Fruit fly (Drosophila melanogaster) whole organism, embryonic: ENCODE results near the gene RpL13.
A peak's percentile ranks its signal among the peaks of the same experiment; 100 is the strongest.

ENCODE experiments used
- B-H1 ChIP-seq: fragments of 200-800 bp; sonication (Bioruptor generic); IDR thresholded peaks from 3 replicates; pipeline ENCODE4 v1.3.6; 2022; ENCODE audit warnings: missing biosample characterization, missing genetic modification characterization
- CG10431 ChIP-seq: fragments of 200-800 bp; sonication (Bioruptor generic); optimal IDR thresholded peaks from 3 replicates; lab custom pipeline; 2018; ENCODE audit warnings: missing biosample characterization, mild to moderate bottlenecking, missing genetic modification characterization
- CG10565 ChIP-seq: fragments of 200-800 bp; sonication (Bioruptor generic); optimal IDR thresholded peaks from 3 replicates; lab custom pipeline; 2016; ENCODE audit warnings: missing biosample characterization, mild to moderate bottlenecking, missing genetic modification characterization
- CG11504 ChIP-seq: fragments of 200-800 bp; sonication (Bioruptor generic); optimal IDR thresholded peaks from 3 replicates; lab custom pipeline; 2019; ENCODE audit warnings: missing biosample characterization, mild to moderate bottlenecking, missing genetic modification characterization, moderate library complexity
- CG12299 ChIP-seq: fragments of 200-800 bp; sonication (Bioruptor generic); optimal IDR thresholded peaks from 2 replicates; lab custom pipeline; 2018; ENCODE audit warnings: missing biosample characterization, mild to moderate bottlenecking, missing genetic modification characterization
- CG12659 ChIP-seq: fragments of 200-800 bp; sonication (Bioruptor generic); optimal IDR thresholded peaks from 3 replicates; lab custom pipeline; 2017; ENCODE audit warnings: mild to moderate bottlenecking, missing biosample characterization, missing genetic modification reagents, missing genetic modification characterization
- CG12769 ChIP-seq: fragments of 200-800 bp; sonication (Bioruptor generic); optimal IDR thresholded peaks from 2 replicates; lab custom pipeline; 2019; ENCODE audit warnings: missing biosample characterization, mild to moderate bottlenecking, missing genetic modification characterization, moderate library complexity
- CG13424 ChIP-seq: fragments of 200-800 bp; sonication (Bioruptor generic); optimal IDR thresholded peaks from 2 replicates; lab custom pipeline; 2019; ENCODE audit warnings: missing biosample characterization, mild to moderate bottlenecking, missing genetic modification characterization, moderate library complexity
- CG13775 ChIP-seq: fragments of 200-800 bp; sonication (Bioruptor generic); optimal IDR thresholded peaks from 3 replicates; lab custom pipeline; 2017; ENCODE audit warnings: missing biosample characterization, mild to moderate bottlenecking, missing genetic modification characterization
- CG16779 ChIP-seq: fragments of 200-800 bp; sonication (Bioruptor generic); IDR thresholded peaks from 2 replicates; pipeline ENCODE4 v1.3.6; 2022; ENCODE audit warnings: missing biosample characterization, missing genetic modification characterization
- CG16863 ChIP-seq: fragments of 200-800 bp; sonication (Bioruptor generic); optimal IDR thresholded peaks from 3 replicates; lab custom pipeline; 2016; ENCODE audit warnings: missing biosample characterization, missing genetic modification characterization
- CG2202 ChIP-seq: fragments of 200-800 bp; sonication (Bioruptor generic); optimal IDR thresholded peaks from 2 replicates; lab custom pipeline; 2018; ENCODE audit warnings: missing biosample characterization, mild to moderate bottlenecking, missing genetic modification characterization
- CG2875 ChIP-seq: fragments of 200-800 bp; sonication (Bioruptor generic); optimal IDR thresholded peaks from 2 replicates; lab custom pipeline; 2017; ENCODE audit warnings: missing biosample characterization, mild to moderate bottlenecking, missing genetic modification characterization, missing genetic modification reagents
- CG30403 ChIP-seq: fragments of 200-800 bp; sonication (Bioruptor generic); optimal IDR thresholded peaks from 3 replicates; lab custom pipeline; 2016; ENCODE audit warnings: missing biosample characterization, missing genetic modification characterization
- CG3065 ChIP-seq: fragments of 200-800 bp; sonication (Bioruptor generic); optimal IDR thresholded peaks from 2 replicates; lab custom pipeline; 2016; ENCODE audit warnings: missing biosample characterization, missing genetic modification characterization
- CG6272 ChIP-seq: fragments of 200-800 bp; sonication (Bioruptor generic); IDR thresholded peaks from 2 replicates; pipeline ENCODE4 v1.3.6; 2022; ENCODE audit warnings: missing biosample characterization, missing genetic modification characterization
- CG6654 ChIP-seq: fragments of 200-800 bp; sonication (Bioruptor generic); optimal IDR thresholded peaks from 2 replicates; lab custom pipeline; 2017; ENCODE audit warnings: missing biosample characterization, mild to moderate bottlenecking, missing genetic modification characterization
- CG6689 ChIP-seq: fragments of 200-800 bp; sonication (Bioruptor generic); IDR thresholded peaks from 2 replicates; pipeline ENCODE4 v1.3.6; 2022; ENCODE audit warnings: missing biosample characterization, missing genetic modification characterization
- CG7987 ChIP-seq: fragments of 200-800 bp; sonication (Bioruptor generic); optimal IDR thresholded peaks from 2 replicates; lab custom pipeline; 2018; ENCODE audit warnings: missing biosample characterization, mild to moderate bottlenecking, missing genetic modification characterization, moderate library complexity
- CHES-1-like ChIP-seq: fragments of 200-800 bp; sonication (Bioruptor generic); optimal IDR thresholded peaks from 2 replicates; lab custom pipeline; 2016; ENCODE audit warnings: missing biosample characterization, missing genetic modification characterization
- CoRest ChIP-seq: fragments of 200-800 bp; sonication (Bioruptor generic); optimal IDR thresholded peaks from 3 replicates; lab custom pipeline; 2018; ENCODE audit warnings: missing biosample characterization, mild to moderate bottlenecking, missing genetic modification characterization, moderate library complexity
- Dp ChIP-seq: fragments of 200-800 bp; sonication (Bioruptor generic); optimal IDR thresholded peaks from 2 replicates; lab custom pipeline; 2018; ENCODE audit warnings: missing biosample characterization, mild to moderate bottlenecking, missing genetic modification characterization, moderate library complexity
- E2f1 ChIP-seq: fragments of 200-800 bp; sonication (Bioruptor generic); IDR thresholded peaks from 2 replicates; pipeline ENCODE4 v1.3.6; 2022; ENCODE audit warnings: missing biosample characterization, missing genetic modification characterization
- Elba2 ChIP-seq: fragments of 200-800 bp; sonication (Bioruptor generic); optimal IDR thresholded peaks from 3 replicates; lab custom pipeline; 2016; ENCODE audit warnings: missing biosample characterization, missing genetic modification characterization
- Jarid2 ChIP-seq: fragments of 200-800 bp; sonication (Bioruptor generic); optimal IDR thresholded peaks from 3 replicates; lab custom pipeline; 2017; ENCODE audit warnings: mild to moderate bottlenecking, missing biosample characterization, missing genetic modification reagents, missing genetic modification characterization
- Lhr ChIP-seq: fragments of 200-800 bp; sonication (Bioruptor generic); optimal IDR thresholded peaks from 3 replicates; lab custom pipeline; 2017; ENCODE audit warnings: mild to moderate bottlenecking, missing biosample characterization, missing genetic modification reagents, missing genetic modification characterization
- MBD-R2 ChIP-seq: fragments of 200-800 bp; sonication (Bioruptor generic); IDR thresholded peaks from 2 replicates; pipeline ENCODE4 v1.3.6; 2022; ENCODE audit warnings: missing biosample characterization, missing genetic modification characterization
- NC2α ChIP-seq: fragments of 200-800 bp; sonication (Bioruptor generic); optimal IDR thresholded peaks from 2 replicates; lab custom pipeline; 2016; ENCODE audit warnings: missing biosample characterization, missing genetic modification characterization
- Nf-YB ChIP-seq: fragments of 200-800 bp; sonication (Bioruptor generic); optimal IDR thresholded peaks from 3 replicates; lab custom pipeline; 2019; ENCODE audit warnings: missing biosample characterization, mild to moderate bottlenecking, missing genetic modification characterization, moderate library complexity
- NfI ChIP-seq: fragments of 200-800 bp; sonication (Bioruptor generic); optimal IDR thresholded peaks from 3 replicates; lab custom pipeline; 2018; ENCODE audit warnings: missing biosample characterization, mild to moderate bottlenecking, missing genetic modification characterization, moderate library complexity
- Opbp ChIP-seq: fragments of 200-800 bp; sonication (Bioruptor generic); IDR thresholded peaks from 3 replicates; pipeline ENCODE4 v1.3.6; 2022; ENCODE audit warnings: missing biosample characterization, missing genetic modification characterization; ENCODE audit not compliant: partially characterized antibody
- PHDP ChIP-seq: fragments of 200-800 bp; sonication (Bioruptor generic); optimal IDR thresholded peaks from 3 replicates; lab custom pipeline; 2018; ENCODE audit warnings: missing biosample characterization, mild to moderate bottlenecking, missing genetic modification characterization, moderate library complexity
- amos ChIP-seq: fragments of 200-800 bp; sonication (Bioruptor generic); IDR thresholded peaks from 2 replicates; pipeline ENCODE4 v1.3.6; 2022; ENCODE audit warnings: missing biosample characterization, missing genetic modification characterization; ENCODE audit not compliant: partially characterized antibody
- az2 ChIP-seq: fragments of 200-800 bp; sonication (Bioruptor generic); optimal IDR thresholded peaks from 3 replicates; lab custom pipeline; 2016; ENCODE audit warnings: missing biosample characterization, missing genetic modification characterization
- bsh ChIP-seq, 2 experiments: fragments of 200-800 bp; sonication (Bioruptor generic); optimal IDR thresholded peaks; 2 replicates each; lab custom pipeline; 2017 to 2018; ENCODE audit warnings: mild to moderate bottlenecking in 2 of 2, missing biosample characterization in 2 of 2, missing genetic modification characterization in 2 of 2, moderate library complexity in 1 of 2
- cad ChIP-seq: fragments of >200 bp; optimal IDR thresholded peaks from 2 replicates; lab custom pipeline; 2017; ENCODE audit warnings: missing biosample characterization, missing genetic modification characterization
- ci ChIP-seq: fragments of 200-800 bp; sonication (Bioruptor generic); IDR thresholded peaks from 3 replicates; pipeline ENCODE4 v1.3.6; 2022; ENCODE audit warnings: missing biosample characterization, missing genetic modification characterization
- crc ChIP-seq: fragments of 200-800 bp; sonication (Bioruptor generic); optimal IDR thresholded peaks from 2 replicates; lab custom pipeline; 2016; ENCODE audit warnings: missing biosample characterization, missing genetic modification characterization
- gcm2 ChIP-seq: fragments of 200-800 bp; sonication (Bioruptor generic); optimal IDR thresholded peaks from 2 replicates; lab custom pipeline; 2016; ENCODE audit warnings: missing biosample characterization, missing genetic modification characterization
- gsb-n ChIP-seq: fragments of 200-800 bp; sonication (Bioruptor generic); optimal IDR thresholded peaks from 3 replicates; lab custom pipeline; 2018; ENCODE audit warnings: missing biosample characterization, mild to moderate bottlenecking, missing genetic modification characterization
- gt ChIP-seq: fragments of 200-800 bp; sonication (Bioruptor generic); IDR thresholded peaks from 2 replicates; pipeline ENCODE4 v1.3.6; 2022; ENCODE audit warnings: missing biosample characterization, missing genetic modification characterization
- jigr1 ChIP-seq: fragments of 200-800 bp; sonication (Bioruptor generic); IDR thresholded peaks from 3 replicates; pipeline ENCODE4 v1.3.6; 2022; ENCODE audit warnings: missing biosample characterization, missing genetic modification characterization
- lmd ChIP-seq: fragments of 200-800 bp; sonication (Bioruptor generic); IDR thresholded peaks from 2 replicates; pipeline ENCODE4 v1.3.6; 2022; ENCODE audit warnings: missing biosample characterization, missing genetic modification characterization
- nmo ChIP-seq: fragments of 200-800 bp; sonication (Bioruptor generic); optimal IDR thresholded peaks from 2 replicates; lab custom pipeline; 2018; ENCODE audit warnings: missing biosample characterization, mild to moderate bottlenecking, missing genetic modification characterization, moderate library complexity
- nom ChIP-seq: fragments of 200-800 bp; sonication (Bioruptor generic); optimal IDR thresholded peaks from 2 replicates; lab custom pipeline; 2017; ENCODE audit warnings: missing biosample characterization, missing genetic modification characterization, mild to moderate bottlenecking, moderate library complexity, missing genetic modification reagents
- org-1 ChIP-seq: fragments of 200-800 bp; sonication (Bioruptor generic); optimal IDR thresholded peaks from 2 replicates; lab custom pipeline; 2017; ENCODE audit warnings: missing biosample characterization, missing genetic modification characterization
- pzg ChIP-seq: fragments of 200-800 bp; sonication (Bioruptor generic); optimal IDR thresholded peaks from 3 replicates; lab custom pipeline; 2018; ENCODE audit warnings: missing biosample characterization, mild to moderate bottlenecking, missing genetic modification characterization, moderate library complexity
- sna ChIP-seq: fragments of 200-800 bp; sonication (Bioruptor generic); IDR thresholded peaks from 2 replicates; pipeline ENCODE4 v1.3.6; 2022; ENCODE audit warnings: missing biosample characterization, missing genetic modification characterization; ENCODE audit not compliant: partially characterized antibody
- wor ChIP-seq: fragments of 200-800 bp; sonication (Bioruptor generic); IDR thresholded peaks from 2 replicates; pipeline ENCODE4 v1.3.6; 2022; ENCODE audit warnings: missing biosample characterization, missing genetic modification characterization
- zen2 ChIP-seq: fragments of 200-800 bp; sonication (Bioruptor generic); IDR thresholded peaks from 3 replicates; pipeline ENCODE4 v1.3.6; 2022; ENCODE audit warnings: missing biosample characterization, missing genetic modification characterization; ENCODE audit not compliant: partially characterized antibody

The RpL13 gene

DNA sequence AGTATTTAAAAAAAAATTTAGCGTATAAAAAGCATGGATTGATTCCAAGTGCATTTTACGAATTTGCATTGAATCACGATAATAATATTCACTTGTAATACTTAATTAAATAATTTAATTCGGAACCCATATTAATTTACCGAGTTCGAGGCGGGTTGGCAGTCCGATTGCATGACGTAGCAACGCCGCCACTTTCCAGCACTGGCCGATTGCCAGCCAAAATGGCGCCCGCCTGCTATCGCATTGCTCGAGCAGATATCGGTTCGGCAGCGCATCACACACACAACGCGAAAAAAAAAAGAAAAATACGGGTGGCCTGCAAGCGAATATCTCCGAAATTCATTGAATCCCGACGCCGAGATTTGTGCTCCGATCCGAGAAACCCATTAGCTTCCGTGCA is 36.5 kb downstream of the RpL13 start, which contains the start of gene Ndf (continued):
- TF ChIP-seq jigr1 (GFP tag; lab: Robert Waterston, UW) = peak; percentile 53; the same call in 1 of the 3 replicates
- TF ChIP-seq amos (GFP tag; lab: Robert Waterston, UW) = peak; percentile 85
- TF ChIP-seq wor (GFP tag; lab: Robert Waterston, UW) = no peak
- TF ChIP-seq cad (GFP tag; lab: Kevin White, UChicago) = no peak
- TF ChIP-seq crc = no peak
- peak; percentile 34 for TF ChIP-seq nom (GFP tag; lab: Kevin White, UChicago)
- TF ChIP-seq lmd (GFP tag; lab: Robert Waterston, UW) = peak; percentile 59
- no peak for TF ChIP-seq org-1 (GFP tag; lab: Kevin White, UChicago)
- TF ChIP-seq CG3065 (GFP tag; lab: Kevin White, UChicago) = peak; percentile 13
- peak; percentile 23 for TF ChIP-seq CG2875
- TF ChIP-seq Jarid2 (GFP tag; lab: Kevin White, UChicago) = no peak
- TF ChIP-seq CG11504 (tag; lab: Kevin White, UChicago) = no peak
- TF ChIP-seq CG16863 = no peak
- TF ChIP-seq gsb-n (tag; lab: Kevin White, UChicago) = peak; percentile 71
- TF ChIP-seq az2 (GFP tag; lab: Kevin White, UChicago) = peak; percentile 50
- TF ChIP-seq CG2202 (tag; lab: Kevin White, UChicago) = no peak
- TF ChIP-seq CG6654 (GFP tag; lab: Kevin White, UChicago) = no peak
- TF ChIP-seq NfI (GFP tag; lab: Kevin White, UChicago) = peak; percentile 77
- TF ChIP-seq CG12769 = no peak
- no peak for TF ChIP-seq CG10565 (GFP tag; lab: Kevin White, UChicago)
- TF ChIP-seq CG16779 (GFP tag; lab: Robert Waterston, UW) = peak; percentile 67; the same call in 1 of the 2 replicates
- TF ChIP-seq bsh (GFP tag; optimal IDR thresholded peaks at IDR 0.05; lab: Kevin White, UChicago) = peak in 1 of 2 experiments; percentile 33
- TF ChIP-seq PHDP (tag; lab: Kevin White, UChicago) = peak; percentile 59
- TF ChIP-seq sna (GFP tag; lab: Robert Waterston, UW) = peak; percentile 65
- TF ChIP-seq CG12299 = no peak
- peak; percentile 70 for TF ChIP-seq nmo (GFP tag; lab: Kevin White, UChicago)
- peak; percentile 71 for TF ChIP-seq CG30403 (GFP tag; lab: Kevin White, UChicago)
- TF ChIP-seq CG6689 (GFP tag; lab: Robert Waterston, UW) = peak; percentile 63
- TF ChIP-seq CG12659 (GFP tag; lab: Kevin White, UChicago) = peak; percentile 85
- no peak for TF ChIP-seq B-H1
- peak; percentile 70 for TF ChIP-seq CG7987 (GFP tag; lab: Kevin White, UChicago)
- TF ChIP-seq Dp = peak; percentile 48
- peak; percentile 65 for TF ChIP-seq Lhr (GFP tag; lab: Kevin White, UChicago)
- peak; percentile 70 for TF ChIP-seq E2f1
- peak; percentile 0 for TF ChIP-seq CG10431
- TF ChIP-seq CG13424 (tag; lab: Kevin White, UChicago) = peak; percentile 63
- peak; percentile 56 for TF ChIP-seq CHES-1-like (GFP tag; lab: Kevin White, UChicago)
- peak; percentile 59 for TF ChIP-seq CG6272 (GFP tag; lab: Robert Waterston, UW)
- TF ChIP-seq ci (GFP tag; lab: Robert Waterston, UW) = peak; percentile 88
- peak; percentile 18 for TF ChIP-seq gcm2 (GFP tag; lab: Kevin White, UChicago)
- TF ChIP-seq Elba2 (GFP tag; lab: Kevin White, UChicago) = no peak
- peak; percentile 54 for TF ChIP-seq CoRest (tag; lab: Kevin White, UChicago)
- no peak for TF ChIP-seq gt (GFP tag; lab: Robert Waterston, UW)
- TF ChIP-seq pzg (GFP tag; lab: Kevin White, UChicago) = peak; percentile 93
- TF ChIP-seq CG13775 (GFP tag; lab: Kevin White, UChicago) = peak; percentile 52
- peak; percentile 78; the same call in 2 of the 3 replicates for TF ChIP-seq Opbp (GFP tag; lab: Robert Waterston, UW)
- peak; percentile 13 for TF ChIP-seq Nf-YB (GFP tag; lab: Kevin White, UChicago)
- peak; percentile 31; the same call in 1 of the 3 replicates for TF ChIP-seq zen2
- peak; percentile 71 for TF ChIP-seq MBD-R2 (GFP tag; lab: Robert Waterston, UW)
- TF ChIP-seq NC2α (GFP tag; lab: Kevin White, UChicago) = peak; percentile 18
